Fruit fly (Drosophila melanogaster): ENCODE measurements around the gene CG14891.

- TF ChIP-seq CG1832 (GFP tag; optimal IDR thresholded peaks at IDR 0.05): no peak
- TF ChIP-seq CG9932 (GFP tag; IDR thresholded peaks at IDR 0.05): no peak
- TF ChIP-seq lmd (GFP tag; IDR thresholded peaks at IDR 0.05): peak; percentile 41; the same call in 1 of the 2 replicates
- TF ChIP-seq HLH4C (GFP tag; IDR thresholded peaks at IDR 0.05; ENCODE audit: partially characterized antibody): no peak
- TF ChIP-seq dati (GFP tag; IDR thresholded peaks at IDR 0.05): no peak
- TF ChIP-seq sens-2 (GFP tag; IDR thresholded peaks at IDR 0.05): no peak
- TF ChIP-seq CG18599 (GFP tag; optimal IDR thresholded peaks at IDR 0.05): peak; percentile 4
- TF ChIP-seq hbn (GFP tag; IDR thresholded peaks at IDR 0.05; ENCODE audit: partially characterized antibody): no peak
- TF ChIP-seq CG14441 (GFP tag; IDR thresholded peaks at IDR 0.05): 0 out of 2 replicates have a peak, but pooled peaks have one; percentile 34
- TF ChIP-seq grn (GFP tag; optimal IDR thresholded peaks at IDR 0.05): peak; percentile 60
These were observed 46.7 kb upstream of the CG14891 start for dm6 chr3R:16524593-16525111.

Measured in whole organism, embryonic.